Worm (Caenorhabditis elegans) whole organism, midembryonic: Measurements from ENCODE around the gene Y104H12D.2.
"Not testable (repeated sequence)": the region's sequence is repeated elsewhere in the genome, so short reads cannot be mapped to it uniquely, and the experiment has no call there.

ENCODE experiments used
- T22C8.4 ChIP-seq: fragments of 200-800 bp; sonication (Bioruptor generic); IDR thresholded peaks from 2 replicates; pipeline ENCODE4 v1.3.6; 2022; ENCODE audit warnings: missing genetic modification characterization, missing compliant biosample characterization
- cog-1 ChIP-seq: sonication (generic microtip); optimal IDR thresholded peaks from 2 replicates; lab custom pipeline; 2016; ENCODE audit warnings: missing genetic modification characterization, missing compliant biosample characterization
- flt-1 ChIP-seq: fragments of 200-800 bp; sonication (Bioruptor generic); IDR thresholded peaks from 2 replicates; pipeline ENCODE4 v1.3.6; 2022; ENCODE audit warnings: missing genetic modification characterization, missing compliant biosample characterization
- klf-2 ChIP-seq: fragments of 200-800 bp; sonication (Bioruptor generic); conservative IDR thresholded peaks from 2 replicates; pipeline ENCODE4 v1.3.6; 2022; ENCODE audit warnings: missing genetic modification reagents, missing genetic modification characterization, missing compliant biosample characterization
- med-1 ChIP-seq: sonication (generic microtip); optimal IDR thresholded peaks from 2 replicates; lab custom pipeline; 2017; ENCODE audit warnings: missing genetic modification characterization, mild to moderate bottlenecking, missing compliant biosample characterization, antibody characterized with exemption, missing genetic modification reagents; ENCODE audit not compliant: insufficient read depth
- ref-1 ChIP-seq: fragments of 200-800 bp; sonication (Bioruptor generic); conservative IDR thresholded peaks from 2 replicates; pipeline ENCODE4 v1.3.6; 2022; ENCODE audit warnings: missing genetic modification reagents, missing genetic modification characterization, missing compliant biosample characterization
- tab-1 ChIP-seq: fragments of 200-800 bp; sonication (Bioruptor generic); IDR thresholded peaks from 2 replicates; pipeline ENCODE4 v1.3.6; 2022; ENCODE audit warnings: missing genetic modification characterization, missing compliant biosample characterization
- ztf-23 ChIP-seq: fragments of 200-800 bp; sonication (Bioruptor generic); IDR thresholded peaks from 2 replicates; pipeline ENCODE4 v1.3.6; 2022; ENCODE audit warnings: missing genetic modification reagents, missing genetic modification characterization, missing compliant biosample characterization
- ztf-29 ChIP-seq: fragments of 200-800 bp; sonication (Bioruptor generic); IDR thresholded peaks from 2 replicates; pipeline ENCODE4 v1.3.6; 2022; ENCODE audit warnings: missing genetic modification reagents, missing genetic modification characterization, missing compliant biosample characterization

DNA sequence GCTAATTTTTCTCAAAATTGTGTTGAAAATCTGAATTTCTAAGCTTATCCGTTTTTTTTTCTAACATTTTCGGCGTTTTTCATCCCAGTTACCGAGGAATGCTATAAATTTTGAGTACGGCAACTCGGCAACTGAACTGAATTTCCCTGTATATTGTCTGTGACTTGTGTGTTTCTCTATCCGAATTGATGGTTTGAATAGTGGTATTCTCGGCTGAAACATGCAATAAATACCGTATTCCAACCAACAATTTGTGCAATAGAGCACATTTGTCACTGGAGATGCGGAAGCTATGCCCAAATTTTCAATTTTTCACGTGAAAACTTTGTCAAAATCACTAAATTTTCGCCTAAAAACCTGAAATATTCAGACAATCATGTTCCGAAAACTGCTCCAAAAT, 4.5 kb downstream of the Y104H12D.2 start, which contains the start of gene rmif-2:
- not testable (repeated sequence) for TF ChIP-seq T22C8.4 (GFP tag; lab: Robert Waterston, UW); ztf-23 (GFP tag; lab: Robert Waterston, UW); klf-2 (GFP tag; lab: Robert Waterston, UW); tab-1 (GFP tag; lab: Robert Waterston, UW); flt-1 (GFP tag; lab: Robert Waterston, UW); ref-1; cog-1 (tag; lab: Kevin White, UChicago); ztf-29 (GFP tag; lab: Robert Waterston, UW); med-1
